Worm (Caenorhabditis elegans) whole organism, L2 larva: ENCODE data around the gene F56C9.6.

Experiments used
- C34F6.9 ChIP-seq: fragments of 150-350 bp; optimal IDR thresholded peaks from 2 replicates; lab custom pipeline; 2014; ENCODE audit warnings: missing biosample characterization, missing genetic modification characterization
- F13H6.1 ChIP-seq: sonication (generic microtip); optimal IDR thresholded peaks from 2 replicates; lab custom pipeline; 2016; ENCODE audit warnings: missing genetic modification characterization, missing compliant biosample characterization
- R02D3.7 ChIP-seq: fragments of 150-350 bp; optimal IDR thresholded peaks from 2 replicates; lab custom pipeline; 2014; ENCODE audit warnings: missing biosample characterization, missing genetic modification characterization
- Y55F3AM.14 ChIP-seq: fragments of 200-800 bp; sonication (Bioruptor generic); optimal IDR thresholded peaks from 2 replicates; lab custom pipeline; 2018; ENCODE audit warnings: mild to moderate bottlenecking, missing genetic modification characterization, missing compliant biosample characterization
- ZK546.5 ChIP-seq: sonication (generic microtip); optimal IDR thresholded peaks from 2 replicates; lab custom pipeline; 2017; ENCODE audit warnings: missing biosample characterization, missing genetic modification characterization
- alr-1 ChIP-seq: fragments of 150-350 bp; optimal IDR thresholded peaks from 2 replicates; lab custom pipeline; 2014; ENCODE audit warnings: missing biosample characterization, missing genetic modification characterization
- aly-2 ChIP-seq: fragments of 150-350 bp; optimal IDR thresholded peaks from 2 replicates; lab custom pipeline; 2014; ENCODE audit warnings: missing biosample characterization, missing genetic modification characterization
- ama-1 ChIP-seq: fragments of 150-350 bp; optimal IDR thresholded peaks from 2 replicates; lab custom pipeline; 2018; ENCODE audit warnings: inconsistent platforms
- blmp-1 ChIP-seq: sonication (generic microtip); optimal IDR thresholded peaks from 2 replicates; lab custom pipeline; 2017; ENCODE audit warnings: missing genetic modification characterization, mild to moderate bottlenecking, missing compliant biosample characterization, antibody characterized with exemption, moderate library complexity; ENCODE audit not compliant: insufficient read depth
- ceh-16 ChIP-seq: fragments of 150-350 bp; optimal IDR thresholded peaks from 2 replicates; lab custom pipeline; 2014; ENCODE audit warnings: missing biosample characterization, missing genetic modification characterization
- ceh-82 ChIP-seq: fragments of 150-350 bp; optimal IDR thresholded peaks from 2 replicates; lab custom pipeline; 2014; ENCODE audit warnings: missing biosample characterization, missing genetic modification characterization
- crh-2 ChIP-seq: sonication (generic microtip); optimal IDR thresholded peaks from 2 replicates; lab custom pipeline; 2017; ENCODE audit warnings: missing biosample characterization, missing genetic modification characterization
- dmd-4 ChIP-seq: sonication (generic microtip); optimal IDR thresholded peaks from 2 replicates; lab custom pipeline; 2017; ENCODE audit warnings: missing biosample characterization, missing genetic modification characterization
- elt-1 ChIP-seq: fragments of 150-350 bp; optimal IDR thresholded peaks from 2 replicates; lab custom pipeline; 2014; ENCODE audit warnings: missing biosample characterization, missing genetic modification characterization
- elt-3 ChIP-seq: sonication (generic microtip); optimal IDR thresholded peaks from 2 replicates; lab custom pipeline; 2017; ENCODE audit warnings: missing biosample characterization, missing genetic modification characterization
- lin-11 ChIP-seq: fragments of 150-350 bp; sonication (generic microtip); optimal IDR thresholded peaks from 2 replicates; lab custom pipeline; 2014; ENCODE audit warnings: missing biosample characterization, missing genetic modification characterization, inconsistent platforms, mixed read lengths
- lin-39 ChIP-seq: fragments of 150-350 bp; optimal IDR thresholded peaks from 2 replicates; lab custom pipeline; 2014; ENCODE audit warnings: missing biosample characterization, missing genetic modification reagents, missing genetic modification characterization
- lsy-2 ChIP-seq, 2 experiments: fragments of 150-350 bp in 1 of 2; sonication (generic microtip) in 1 of 2; optimal IDR thresholded peaks; 2 replicates each; lab custom pipeline; 2014 to 2017; ENCODE audit warnings: missing biosample characterization in 2 of 2, missing genetic modification characterization in 2 of 2
- mab-5 ChIP-seq: fragments of 150-350 bp; optimal IDR thresholded peaks from 2 replicates; lab custom pipeline; 2014; ENCODE audit warnings: missing biosample characterization, missing genetic modification characterization
- mbf-1 ChIP-seq: sonication (generic microtip); optimal IDR thresholded peaks from 2 replicates; lab custom pipeline; 2017; ENCODE audit warnings: missing biosample characterization, missing genetic modification characterization
- nhr-10 ChIP-seq: sonication (generic microtip); optimal IDR thresholded peaks from 2 replicates; lab custom pipeline; 2017; ENCODE audit warnings: missing biosample characterization, missing genetic modification characterization
- nhr-11 ChIP-seq: fragments of 150-350 bp; optimal IDR thresholded peaks from 2 replicates; lab custom pipeline; 2014; ENCODE audit warnings: missing biosample characterization, missing genetic modification characterization
- nhr-129 ChIP-seq: fragments of 150-350 bp; optimal IDR thresholded peaks from 2 replicates; lab custom pipeline; 2014; ENCODE audit warnings: missing biosample characterization, missing genetic modification characterization
- nhr-21 ChIP-seq: fragments of 150-350 bp; optimal IDR thresholded peaks from 2 replicates; lab custom pipeline; 2014; ENCODE audit warnings: missing biosample characterization, missing genetic modification characterization
- nhr-23 ChIP-seq: fragments of 150-350 bp; optimal IDR thresholded peaks from 2 replicates; lab custom pipeline; 2014; ENCODE audit warnings: missing biosample characterization, missing genetic modification reagents, missing genetic modification characterization
- nhr-237 ChIP-seq: fragments of 150-350 bp; optimal IDR thresholded peaks from 2 replicates; lab custom pipeline; 2014; ENCODE audit warnings: missing biosample characterization, missing genetic modification characterization
- nhr-25 ChIP-seq: fragments of 150-350 bp; sonication (generic microtip); optimal IDR thresholded peaks from 3 replicates; lab custom pipeline; 2014; ENCODE audit warnings: missing biosample characterization, missing genetic modification characterization
- nhr-6 ChIP-seq: fragments of 150-350 bp; optimal IDR thresholded peaks from 2 replicates; lab custom pipeline; 2014; ENCODE audit warnings: missing biosample characterization, missing genetic modification characterization
- peb-1 ChIP-seq: fragments of 150-350 bp; optimal IDR thresholded peaks from 2 replicates; lab custom pipeline; 2014; ENCODE audit warnings: missing biosample characterization, missing genetic modification characterization
- sem-4 ChIP-seq: fragments of 150-350 bp; optimal IDR thresholded peaks from 2 replicates; lab custom pipeline; 2014; ENCODE audit warnings: missing biosample characterization, missing genetic modification reagents, missing genetic modification characterization
- skn-1 ChIP-seq: sonication (generic microtip); optimal IDR thresholded peaks from 2 replicates; lab custom pipeline; 2017; ENCODE audit warnings: missing biosample characterization, missing genetic modification characterization
- sma-9 ChIP-seq, 2 experiments: fragments of 150-350 bp in 1 of 2; sonication (generic microtip) in 1 of 2; optimal IDR thresholded peaks; 2 replicates each; lab custom pipeline; 2014 to 2016; ENCODE audit warnings: missing genetic modification characterization in 2 of 2, mild to moderate bottlenecking in 1 of 2, missing biosample characterization in 1 of 2, missing compliant biosample characterization in 1 of 2, missing genetic modification reagents in 1 of 2, moderate library complexity in 1 of 2
- snpc-4 ChIP-seq: fragments of 150-350 bp; optimal IDR thresholded peaks from 2 replicates; lab custom pipeline; 2014; ENCODE audit warnings: missing biosample characterization, missing genetic modification characterization
- unc-39 ChIP-seq: fragments of 150-350 bp; optimal IDR thresholded peaks from 2 replicates; lab custom pipeline; 2014; ENCODE audit warnings: missing biosample characterization, missing genetic modification characterization
- unc-55 ChIP-seq: fragments of 150-350 bp; sonication (generic microtip); optimal IDR thresholded peaks from 3 replicates; lab custom pipeline; 2014; ENCODE audit warnings: missing biosample characterization, missing genetic modification reagents, missing genetic modification characterization
- unc-62 ChIP-seq: fragments of 150-350 bp; optimal IDR thresholded peaks from 2 replicates; lab custom pipeline; 2014; ENCODE audit warnings: missing biosample characterization, missing genetic modification reagents, missing genetic modification characterization
- zag-1 ChIP-seq: fragments of 150-350 bp; optimal IDR thresholded peaks from 2 replicates; lab custom pipeline; 2014; ENCODE audit warnings: missing biosample characterization, missing genetic modification characterization
- ztf-1 ChIP-seq: fragments of 200-800 bp; sonication (Bioruptor generic); conservative IDR thresholded peaks from 2 replicates; pipeline ENCODE4 v1.3.6; 2022; ENCODE audit warnings: missing genetic modification characterization, missing compliant biosample characterization
- ztf-11 ChIP-seq: sonication (generic microtip); optimal IDR thresholded peaks from 2 replicates; lab custom pipeline; 2017; ENCODE audit warnings: missing biosample characterization, missing genetic modification characterization
- ztf-4 ChIP-seq: fragments of 150-350 bp; optimal IDR thresholded peaks from 2 replicates; lab custom pipeline; 2014; ENCODE audit warnings: missing biosample characterization, missing genetic modification characterization

The F56C9.6 gene

ce11 chrIII:7357356-7357755 lies 46.8 kb upstream of the F56C9.6 start, which contains the start of gene F08F8.10:
Gene F08F8.10, minus strand, starts transcription at chrIII:7357393.
- TF ChIP-seq F13H6.1 (peak; percentile 0), elt-3 (tag; lab: Kevin White, UChicago) (no peak), ztf-4 (tag; lab: Kevin White, UChicago) (no peak), mbf-1 (tag; lab: Kevin White, UChicago) (no peak), R02D3.7 (tag; lab: Kevin White, UChicago) (no peak), ceh-82 (tag; lab: Kevin White, UChicago) (no peak), ZK546.5 (no peak), lsy-2 (tag; optimal IDR thresholded peaks at IDR 0.05; lab: Kevin White, UChicago) (peak in 1 of 2 experiments; percentile 62), sma-9 (GFP tag; optimal IDR thresholded peaks at IDR 0.05; lab: Kevin White, UChicago) (peak; percentile 46), sma-9 (tag; optimal IDR thresholded peaks at IDR 0.05; lab: Kevin White, UChicago) (no peak), nhr-25 (tag; lab: Kevin White, UChicago) (peak; percentile 38), zag-1 (tag; lab: Kevin White, UChicago) (no peak), lin-11 (tag; lab: Kevin White, UChicago) (no peak), blmp-1 (tag; lab: Kevin White, UChicago) (no peak), ztf-1 (no peak), unc-39 (tag; lab: Kevin White, UChicago) (no peak), elt-1 (tag; lab: Kevin White, UChicago) (no peak), nhr-10 (no peak), nhr-129 (tag; lab: Kevin White, UChicago) (peak; percentile 45), nhr-21 (tag; lab: Kevin White, UChicago) (no peak), skn-1 (tag; lab: Kevin White, UChicago) (no peak), unc-62 (GFP tag; lab: Kevin White, UChicago) (no peak), crh-2 (tag; lab: Kevin White, UChicago) (peak; percentile 44), unc-55 (GFP tag; lab: Kevin White, UChicago) (peak; percentile 57), C34F6.9 (tag; lab: Kevin White, UChicago) (peak; percentile 83), nhr-11 (tag; lab: Kevin White, UChicago) (no peak), aly-2 (tag; lab: Kevin White, UChicago) (no peak), alr-1 (tag; lab: Kevin White, UChicago) (no peak), nhr-23 (tag; lab: Kevin White, UChicago) (no peak)

ce11 chrIII:7353871-7354270 lies 43.3 kb upstream of the F56C9.6 start, which contains the start of gene F08F8.9:
Gene F08F8.9, minus strand, starts transcription at chrIII:7353971.
- TF ChIP-seq lsy-2 (tag; optimal IDR thresholded peaks at IDR 0.05; lab: Kevin White, UChicago) = no peak
- TF ChIP-seq crh-2 (tag; lab: Kevin White, UChicago) = peak; percentile 8

ce11 chrIII:7349075-7349474 lies 38.5 kb upstream of the F56C9.6 start, which contains the start of gene gos-28:
Gene gos-28, minus strand, starts transcription at chrIII:7349175.
- TF ChIP-seq nhr-237 (tag; lab: Kevin White, UChicago) (no peak), mab-5 (no peak), ama-1 (lab: Kevin White, UChicago) (no peak), ztf-11 (tag; lab: Kevin White, UChicago) (no peak), snpc-4 (no peak), Y55F3AM.14 (GFP tag; lab: Kevin White, UChicago) (no peak)
- TF ChIP-seq, all 48 proteins: peak for 0

- TF ChIP-seq elt-1 (tag; lab: Kevin White, UChicago) = no peak
- TF ChIP-seq dmd-4 (tag; lab: Kevin White, UChicago) = no peak
- TF ChIP-seq sem-4 (tag; lab: Kevin White, UChicago) = no peak
- TF ChIP-seq F13H6.1 = no peak
- TF ChIP-seq nhr-6 (tag; lab: Kevin White, UChicago) = no peak
- no peak for TF ChIP-seq C34F6.9 (tag; lab: Kevin White, UChicago)
- TF ChIP-seq aly-2 (tag; lab: Kevin White, UChicago) = no peak
- no peak for TF ChIP-seq mab-5
- no peak for TF ChIP-seq lin-39
- TF ChIP-seq ama-1 (lab: Kevin White, UChicago) = no peak
- no peak for TF ChIP-seq ztf-4 (tag; lab: Kevin White, UChicago)
- no peak for TF ChIP-seq elt-3 (tag; lab: Kevin White, UChicago)
- no peak for TF ChIP-seq ceh-16 (tag; lab: Kevin White, UChicago)
- no peak for TF ChIP-seq nhr-10
- TF ChIP-seq lin-11 (tag; lab: Kevin White, UChicago) = no peak
- no peak for TF ChIP-seq nhr-129 (tag; lab: Kevin White, UChicago)
- no peak for TF ChIP-seq nhr-11 (tag; lab: Kevin White, UChicago)
- TF ChIP-seq ZK546.5 = no peak
- TF ChIP-seq peb-1 = no peak
- no peak for TF ChIP-seq alr-1 (tag; lab: Kevin White, UChicago)
Measured at ce11 chrIII:7347049-7347448, 36.5 kb upstream of the F56C9.6 start, which contains the start of gene F08F8.7. Gene F08F8.7, minus strand, starts transcription at chrIII:7347149.
